Fruit fly (Drosophila melanogaster): ENCODE results near the gene Galk.

The Galk gene

DNA sequence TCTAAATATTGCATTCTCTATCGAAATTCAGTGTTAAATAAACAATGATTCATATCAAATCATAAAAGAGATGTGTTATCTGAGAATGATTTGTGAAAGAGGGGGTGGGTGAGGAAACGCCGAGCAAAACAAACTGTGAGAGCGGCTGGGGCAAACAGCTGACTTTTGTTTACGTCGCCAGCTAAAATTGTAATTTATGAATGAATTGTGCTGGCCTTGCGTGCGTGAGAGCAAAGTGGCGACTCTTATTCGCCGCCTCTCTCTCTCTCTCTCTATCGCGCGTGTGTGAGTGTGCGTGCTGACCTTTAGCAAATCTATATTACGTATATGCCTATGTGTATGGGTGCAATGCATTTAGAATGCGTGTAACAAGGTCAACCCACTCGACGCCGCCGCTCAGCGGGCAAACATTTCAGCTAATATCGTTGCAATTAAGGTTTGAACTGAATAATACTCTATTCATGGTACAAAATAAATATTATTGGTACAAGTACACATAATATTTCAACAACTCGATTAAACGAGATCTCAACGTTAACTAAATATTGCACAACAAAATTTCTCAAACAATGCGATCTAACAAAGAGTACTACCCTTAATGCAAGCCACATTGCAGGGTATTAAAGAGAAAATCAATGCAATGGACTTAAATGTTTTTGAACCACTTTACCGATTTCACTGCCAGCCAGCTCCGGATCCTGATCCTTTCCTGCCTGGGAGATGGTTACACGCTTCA lies 7.0 kb downstream of the Galk start:
- TF ChIP-seq noc (tag; optimal IDR thresholded peaks at IDR 0.05), result no peak

DNA sequence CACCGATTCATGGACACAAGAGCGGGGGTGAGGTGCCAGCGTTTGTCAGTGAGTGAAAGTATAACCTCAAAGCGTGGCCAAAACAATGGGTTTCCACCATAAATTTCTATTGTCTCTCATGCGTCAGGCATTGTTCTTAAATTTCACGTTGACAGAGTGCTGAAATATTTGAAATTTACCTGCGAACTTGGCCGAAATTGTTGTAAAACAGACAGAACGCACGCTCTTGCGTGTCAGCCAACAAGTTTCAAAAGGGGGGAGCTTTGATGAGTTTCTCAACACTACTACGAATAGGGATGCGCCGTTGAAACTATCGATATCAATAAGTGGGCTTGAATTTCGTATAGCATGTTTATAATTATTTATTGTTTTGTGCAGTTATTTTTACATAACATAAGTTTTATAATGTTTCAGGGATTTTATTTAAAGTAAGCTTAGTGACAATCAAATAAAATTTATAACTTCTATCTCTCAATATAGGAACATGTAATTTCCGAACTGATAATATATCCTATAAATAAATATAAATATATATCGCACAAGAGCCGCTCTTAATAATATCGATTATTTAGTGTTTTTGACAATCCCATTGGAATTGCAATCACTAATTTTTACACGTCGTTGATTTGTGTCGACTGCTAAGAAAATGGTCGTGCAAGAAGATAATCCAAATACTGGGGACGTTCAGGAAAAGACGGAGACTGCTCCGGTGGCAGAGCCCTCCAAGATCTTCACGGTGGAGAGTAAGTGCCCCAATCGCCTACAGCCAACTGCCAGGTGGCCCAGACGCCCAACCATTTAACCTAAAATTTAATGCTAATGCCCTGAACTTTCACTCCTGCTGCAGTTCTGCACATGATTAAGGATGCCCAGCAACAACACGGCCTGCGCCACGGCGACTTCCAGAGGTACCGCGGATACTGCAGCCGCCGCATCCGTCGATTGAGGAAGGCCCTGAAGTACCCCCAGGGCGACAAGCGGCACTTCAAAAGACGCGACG lies 11.1 kb downstream of the Galk start, which contains the start of the genes pix and Srp68:
Gene pix (minus strand): TSS at position 288 of the 1,000 bp plus-strand sequence.
Gene Srp68 (plus strand): TSS at position 569 of the 1,000 bp plus-strand sequence.
- peak; percentile 76 for TF ChIP-seq noc (tag; optimal IDR thresholded peaks at IDR 0.05)

dm6 chr3L:8968437-8968836 lies 17.5 kb downstream of the Galk start, which contains the start of gene CG5026:
TSS of gene CG5026 (plus strand) at chr3L:8968528.
- no peak for TF ChIP-seq noc (tag; optimal IDR thresholded peaks at IDR 0.05)

DNA sequence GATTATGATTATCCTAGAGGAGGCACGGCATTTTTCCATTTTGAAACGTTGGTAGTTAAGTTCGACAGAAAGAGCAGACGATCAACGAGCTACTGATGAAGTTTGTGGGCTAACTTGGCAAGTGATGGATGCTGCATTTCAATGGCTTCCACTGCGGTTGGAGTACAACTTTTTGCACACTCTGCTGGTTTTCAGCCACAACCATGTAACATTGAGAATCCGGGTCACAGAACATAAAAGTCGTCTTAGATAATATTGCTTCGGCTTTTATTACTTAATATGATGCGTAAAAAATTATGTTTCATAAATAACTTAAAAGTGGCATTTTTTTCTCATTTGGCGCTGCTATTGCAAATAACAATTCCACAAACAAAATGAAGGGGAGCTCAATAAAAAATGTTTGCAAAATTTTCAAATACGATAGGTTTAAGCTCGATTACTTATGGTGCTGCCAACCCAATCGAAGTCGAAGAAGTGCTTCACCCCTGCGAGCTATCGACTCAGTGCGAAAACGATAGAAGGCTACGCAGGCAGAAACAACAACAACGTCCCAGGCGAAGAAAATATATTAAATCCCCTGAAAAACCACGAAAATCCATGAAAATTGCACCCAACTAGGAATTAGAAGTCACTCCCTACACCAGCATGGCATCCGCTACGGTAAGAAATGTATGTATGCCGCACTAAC lies 19.4 kb downstream of the Galk start, which contains the start of the genes CG5653 and CG5021:
Gene CG5653 (minus strand): TSS at position 51 of the 688 bp plus-strand sequence.
Gene CG5021 (plus strand): TSS at position 506 of the 688 bp plus-strand sequence.
- no peak for TF ChIP-seq noc (tag; optimal IDR thresholded peaks at IDR 0.05)

DNA sequence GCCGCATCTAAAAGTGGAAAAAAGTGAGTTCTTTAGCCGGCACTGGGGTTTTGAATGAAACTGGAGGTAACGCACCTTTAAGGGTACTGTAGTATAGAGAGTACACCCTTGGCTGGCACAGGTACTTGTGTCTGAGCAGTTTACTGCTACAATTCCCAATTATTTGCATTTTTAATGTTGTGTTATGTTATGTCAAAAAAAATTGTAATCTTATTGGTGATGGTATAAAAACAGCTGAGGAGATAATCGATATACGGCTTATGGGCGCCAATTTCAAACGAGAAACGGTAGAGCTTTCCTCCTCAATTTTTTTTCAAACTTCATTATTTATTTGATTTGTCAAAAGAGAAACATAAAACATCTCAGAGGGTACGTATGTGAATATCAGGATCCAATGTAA lies 21.4 kb downstream of the Galk start, which contains the start of gene ValRS-m:
Gene ValRS-m (minus strand): TSS at position 312 of the 400 bp plus-strand sequence.
- no peak for TF ChIP-seq noc (tag; optimal IDR thresholded peaks at IDR 0.05)

- TF ChIP-seq noc (tag; optimal IDR thresholded peaks at IDR 0.05), result no peak
These were observed 27.3 kb downstream of the Galk start, which contains the start of gene CG13313 for dm6 chr3L:8958557-8958956. TSS of gene CG13313 (plus strand) at chr3L:8958857.

dm6 chr3L:8956669-8957068 lies 29.2 kb downstream of the Galk start, which contains the start of gene mRpL12:
TSS of gene mRpL12 (plus strand) at chr3L:8956791.
- no peak for TF ChIP-seq noc (tag; optimal IDR thresholded peaks at IDR 0.05)

DNA sequence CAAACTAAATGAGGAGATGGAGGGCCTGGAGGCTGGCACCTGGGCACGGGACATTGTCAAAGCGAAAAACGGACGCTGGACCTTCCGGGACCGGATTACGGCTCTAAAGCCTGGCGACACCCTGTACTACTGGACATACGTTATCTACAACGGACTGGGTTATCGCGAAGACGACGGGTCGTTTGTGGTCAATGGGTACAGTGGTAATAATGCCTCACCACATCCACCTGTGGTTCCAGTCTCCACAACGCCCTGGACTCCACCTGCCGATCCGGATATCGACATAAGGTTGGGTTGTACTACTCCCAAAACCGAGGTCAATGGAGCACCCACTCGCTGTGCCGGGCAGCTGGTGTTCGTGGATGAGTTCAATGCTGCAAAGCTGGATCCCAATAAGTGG lies 30.7 kb downstream of the Galk start:
- no peak for TF ChIP-seq noc (tag; optimal IDR thresholded peaks at IDR 0.05)

dm6 chr3L:8954648-8955033 lies 31.2 kb downstream of the Galk start, which contains the start of gene GNBP3:
TSS of gene GNBP3 (plus strand) at chr3L:8955021.
- peak; percentile 75 for TF ChIP-seq noc (tag; optimal IDR thresholded peaks at IDR 0.05)

DNA sequence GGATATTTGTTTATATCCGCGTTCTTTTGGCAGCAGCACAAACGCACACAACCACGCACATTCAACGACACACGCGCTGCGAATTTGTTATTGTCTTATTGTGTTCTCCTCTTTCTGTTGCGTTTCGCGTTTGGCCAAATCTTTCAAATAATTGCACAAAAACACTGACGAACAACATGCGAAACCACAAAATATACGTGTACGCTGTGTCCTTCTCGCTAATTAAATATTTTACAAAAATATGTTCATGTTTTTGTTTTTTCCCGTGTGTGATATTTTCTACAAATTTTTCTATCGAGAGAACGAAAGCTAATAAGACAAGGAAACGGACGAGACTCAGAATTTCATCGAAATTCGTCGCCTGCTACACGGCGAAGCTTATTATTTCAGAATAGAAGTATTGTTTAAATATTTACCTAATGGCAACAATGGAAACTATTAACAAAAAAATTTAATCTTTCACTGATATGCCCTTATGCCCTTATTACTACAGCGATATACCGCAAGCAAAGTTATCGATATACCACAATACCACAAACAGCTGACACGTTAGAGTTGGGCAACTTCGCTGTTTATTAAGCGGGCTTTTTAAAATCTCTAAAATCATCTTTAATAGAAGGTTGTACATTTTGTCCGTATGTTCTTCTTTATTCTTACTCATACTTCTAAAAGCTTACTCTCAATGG lies 31.8 kb downstream of the Galk start, which contains the start of the genes CG43783 and orb2:
Gene CG43783 (minus strand): TSS at position 311 of the 686 bp plus-strand sequence.
Gene orb2 (minus strand): TSS at position 502 of the 686 bp plus-strand sequence.
- no peak for TF ChIP-seq noc (tag; optimal IDR thresholded peaks at IDR 0.05)

dm6 chr3L:8953199-8953956 lies 32.5 kb downstream of the Galk start:
- peak; percentile 39 for TF ChIP-seq noc (tag; optimal IDR thresholded peaks at IDR 0.05)

DNA sequence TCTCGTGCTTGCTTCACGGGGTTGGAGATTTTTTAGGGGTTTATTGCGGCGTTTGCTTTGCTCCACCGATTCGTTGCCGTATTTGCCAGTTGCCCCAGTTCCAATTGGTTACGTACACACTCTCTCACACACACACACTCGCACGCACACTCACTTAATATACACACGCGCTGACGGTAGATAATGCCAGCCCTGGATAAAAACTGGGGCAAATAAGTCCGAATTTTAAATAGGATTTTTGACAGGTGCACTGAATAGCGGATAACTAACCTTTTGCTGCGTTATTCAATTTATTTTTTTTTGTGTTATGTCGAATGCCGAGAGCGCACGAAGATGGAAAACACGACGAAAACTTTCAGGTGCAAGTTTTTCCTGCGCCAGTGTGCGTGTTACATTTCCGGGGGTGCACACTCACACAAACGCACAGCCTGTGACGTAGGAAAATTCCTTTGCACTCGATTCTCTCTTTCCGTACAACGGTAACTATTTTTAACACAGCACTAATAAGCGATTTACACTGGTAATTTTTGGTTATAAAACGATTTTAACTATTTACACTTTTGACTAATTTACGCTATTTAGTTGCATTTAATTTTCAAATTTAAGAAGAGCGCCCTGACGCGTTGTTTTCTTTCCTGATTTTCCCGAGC lies 33.2 kb downstream of the Galk start:
- TF ChIP-seq noc (tag; optimal IDR thresholded peaks at IDR 0.05), result no peak

DNA sequence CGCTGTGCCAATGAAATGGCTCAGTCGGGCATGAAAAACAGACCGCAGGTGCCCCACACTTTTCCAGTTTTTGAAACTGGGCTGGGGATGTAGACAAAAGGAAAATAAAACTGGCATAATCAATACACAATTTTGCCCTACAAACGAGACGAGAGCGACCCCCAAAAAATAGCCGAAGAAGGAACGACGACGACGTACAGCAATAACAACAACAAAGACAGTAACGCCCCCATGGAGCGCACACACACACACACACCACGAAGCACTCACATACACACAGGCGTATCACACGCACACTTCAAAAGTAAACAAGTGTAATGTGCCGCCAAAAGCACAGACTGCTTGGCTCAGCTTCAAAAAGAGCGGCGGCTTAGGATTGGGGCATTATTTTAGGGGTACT lies 34.4 kb downstream of the Galk start:
- no peak for TF ChIP-seq noc (tag; optimal IDR thresholded peaks at IDR 0.05)
